Worm (Caenorhabditis elegans) whole organism, L4 larva: ENCODE data around the gene F26G1.5.

Experiments
- D1046.2 ChIP-seq: fragments of 200-800 bp; sonication (Bioruptor generic); IDR thresholded peaks from 2 replicates; pipeline ENCODE4 v1.3.6; 2022; ENCODE audit warnings: missing genetic modification characterization, missing compliant biosample characterization
- T20F7.1 ChIP-seq: fragments of 200-800 bp; sonication (Bioruptor generic); optimal IDR thresholded peaks from 2 replicates; lab custom pipeline; 2018; ENCODE audit warnings: mild to moderate bottlenecking, missing genetic modification characterization, missing compliant biosample characterization
- Y105C5A.15 ChIP-seq: fragments of 200-800 bp; sonication (Bioruptor generic); IDR thresholded peaks from 2 replicates; pipeline ENCODE4 v1.3.6; 2022; ENCODE audit warnings: missing genetic modification characterization, missing compliant biosample characterization
- aha-1 ChIP-seq: fragments of 150-350 bp; peaks from one replicate; lab custom pipeline; 2014; ENCODE audit warnings: missing biosample characterization, missing genetic modification characterization
- aly-2 ChIP-seq: sonication (generic microtip); optimal IDR thresholded peaks from 2 replicates; lab custom pipeline; 2018; ENCODE audit warnings: missing biosample characterization, missing genetic modification characterization
- arid-1 ChIP-seq: fragments of 200-800 bp; sonication (Bioruptor generic); conservative IDR thresholded peaks from 2 replicates; pipeline ENCODE4 v1.3.6; 2022; ENCODE audit warnings: missing genetic modification reagents, missing genetic modification characterization, missing compliant biosample characterization
- attf-4 ChIP-seq: sonication (generic microtip); optimal IDR thresholded peaks from 3 replicates; lab custom pipeline; 2017; ENCODE audit warnings: missing biosample characterization, missing genetic modification characterization
- ceh-44 ChIP-seq: fragments of 200-800 bp; sonication (Bioruptor generic); IDR thresholded peaks from 2 replicates; pipeline ENCODE4 v1.3.6; 2022; ENCODE audit warnings: missing genetic modification reagents, missing genetic modification characterization, missing compliant biosample characterization
- ceh-62 ChIP-seq: sonication (generic microtip); optimal IDR thresholded peaks from 2 replicates; lab custom pipeline; 2017; ENCODE audit warnings: missing biosample characterization, missing genetic modification characterization
- ces-1 ChIP-seq: fragments of 150-350 bp; sonication (generic microtip); optimal IDR thresholded peaks from 4 replicates; lab custom pipeline; 2014; ENCODE audit warnings: missing biosample characterization, missing genetic modification reagents, missing genetic modification characterization
- cey-2 ChIP-seq: sonication (generic microtip); optimal IDR thresholded peaks from 3 replicates; lab custom pipeline; 2017; ENCODE audit warnings: missing genetic modification characterization, mild to moderate bottlenecking, missing compliant biosample characterization, antibody characterized with exemption, borderline replicate concordance; ENCODE audit not compliant: insufficient read depth
- daf-12 ChIP-seq: fragments of 150-350 bp; optimal IDR thresholded peaks from 2 replicates; lab custom pipeline; 2014; ENCODE audit warnings: missing biosample characterization, missing genetic modification reagents, missing genetic modification characterization
- daf-16 ChIP-seq, 3 experiments: sonication (generic microtip); optimal IDR thresholded peaks; 2 replicates each; lab custom pipeline; 2016 to 2017; ENCODE audit warnings: missing genetic modification characterization in 3 of 3, missing genetic modification reagents in 3 of 3, mild to moderate bottlenecking in 2 of 3, missing compliant biosample characterization in 2 of 3, missing biosample characterization in 1 of 3, moderate library complexity in 1 of 3
- dmd-6 ChIP-seq: fragments of 200-800 bp; sonication (Bioruptor generic); IDR thresholded peaks from 2 replicates; pipeline ENCODE4 v1.3.6; 2022; ENCODE audit warnings: missing genetic modification reagents, missing genetic modification characterization, missing compliant biosample characterization
- dpl-1 ChIP-seq: fragments of 150-350 bp; optimal IDR thresholded peaks from 2 replicates; lab custom pipeline; 2014; ENCODE audit warnings: missing biosample characterization, missing genetic modification reagents, missing genetic modification characterization
- dve-1 ChIP-seq: sonication (generic microtip); optimal IDR thresholded peaks from 2 replicates; lab custom pipeline; 2017; ENCODE audit warnings: antibody characterized with exemption, mild to moderate bottlenecking, missing genetic modification characterization, missing compliant biosample characterization; ENCODE audit not compliant: insufficient read depth
- gei-8 ChIP-seq: fragments of 200-800 bp; sonication (Bioruptor generic); optimal IDR thresholded peaks from 2 replicates; lab custom pipeline; 2018; ENCODE audit warnings: mild to moderate bottlenecking, missing genetic modification characterization, missing compliant biosample characterization
- hif-1 ChIP-seq, 2 experiments: sonication (generic microtip); optimal IDR thresholded peaks; 2 replicates each; lab custom pipeline; 2016 to 2017; ENCODE audit warnings: missing compliant biosample characterization in 2 of 2, missing genetic modification characterization in 2 of 2, missing genetic modification reagents in 2 of 2, missing genotype in 2 of 2, mild to moderate bottlenecking in 1 of 2
- hlh-11 ChIP-seq: fragments of 200-800 bp; sonication (Bioruptor generic); optimal IDR thresholded peaks from 2 replicates; lab custom pipeline; 2018; ENCODE audit warnings: mild to moderate bottlenecking, missing genetic modification characterization, missing compliant biosample characterization
- hlh-30 ChIP-seq: sonication (generic microtip); optimal IDR thresholded peaks from 2 replicates; lab custom pipeline; 2017; ENCODE audit warnings: antibody characterized with exemption, mild to moderate bottlenecking, missing genetic modification characterization, missing compliant biosample characterization; ENCODE audit not compliant: insufficient read depth
- jun-1 ChIP-seq: fragments of 150-350 bp; optimal IDR thresholded peaks from 2 replicates; lab custom pipeline; 2014; ENCODE audit warnings: missing biosample characterization, missing genetic modification reagents, missing genetic modification characterization
- lin-1 ChIP-seq: fragments of 200-800 bp; sonication (Bioruptor generic); IDR thresholded peaks from 2 replicates; pipeline ENCODE4 v1.3.6; 2022; ENCODE audit warnings: missing genetic modification reagents, missing genetic modification characterization, missing compliant biosample characterization
- lin-38 ChIP-seq: fragments of 200-800 bp; sonication (Bioruptor generic); IDR thresholded peaks from 2 replicates; pipeline ENCODE4 v1.3.6; 2022; ENCODE audit warnings: missing genetic modification reagents, missing genetic modification characterization, missing compliant biosample characterization
- mdl-1 ChIP-seq, 2 experiments: fragments of 150-350 bp in 1 of 2; sonication (generic microtip) in 1 of 2; optimal IDR thresholded peaks; 2 replicates each; lab custom pipeline; 2014 to 2017; ENCODE audit warnings: missing biosample characterization in 2 of 2, missing genetic modification characterization in 2 of 2
- mdt-29 ChIP-seq: fragments of 200-800 bp; sonication (Bioruptor generic); IDR thresholded peaks from 2 replicates; pipeline ENCODE4 v1.3.6; 2022; ENCODE audit warnings: missing genetic modification reagents, missing genetic modification characterization, missing compliant biosample characterization
- mep-1 ChIP-seq: fragments of 150-350 bp; sonication (generic microtip); optimal IDR thresholded peaks from 3 replicates; lab custom pipeline; 2014; ENCODE audit warnings: missing biosample characterization, missing genetic modification characterization
- mxl-3 ChIP-seq: fragments of 200-800 bp; sonication (Bioruptor generic); optimal IDR thresholded peaks from 2 replicates; lab custom pipeline; 2018; ENCODE audit warnings: mild to moderate bottlenecking, missing genetic modification characterization, missing compliant biosample characterization
- nhr-10 ChIP-seq: fragments of 150-350 bp; optimal IDR thresholded peaks from 2 replicates; lab custom pipeline; 2014; ENCODE audit warnings: missing biosample characterization, missing genetic modification characterization
- nhr-102 ChIP-seq: sonication (generic microtip); optimal IDR thresholded peaks from 2 replicates; lab custom pipeline; 2016; ENCODE audit warnings: mild to moderate bottlenecking, missing genetic modification characterization, moderate library complexity, missing compliant biosample characterization
- nhr-11 ChIP-seq: fragments of 150-350 bp; optimal IDR thresholded peaks from 2 replicates; lab custom pipeline; 2014; ENCODE audit warnings: missing biosample characterization, missing genetic modification characterization
- nhr-237 ChIP-seq: sonication (generic microtip); optimal IDR thresholded peaks from 2 replicates; lab custom pipeline; 2017; ENCODE audit warnings: missing biosample characterization, missing genetic modification characterization
- nhr-28 ChIP-seq: fragments of 150-350 bp; optimal IDR thresholded peaks from 2 replicates; lab custom pipeline; 2014; ENCODE audit warnings: missing biosample characterization, missing genetic modification characterization
- nhr-48 ChIP-seq: sonication (generic microtip); optimal IDR thresholded peaks from 2 replicates; lab custom pipeline; 2016; ENCODE audit warnings: mild to moderate bottlenecking, missing genetic modification characterization, missing compliant biosample characterization
- nhr-6 ChIP-seq: fragments of 150-350 bp; optimal IDR thresholded peaks from 2 replicates; lab custom pipeline; 2014; ENCODE audit warnings: missing biosample characterization, missing genetic modification characterization
- nhr-76 ChIP-seq: fragments of 150-350 bp; optimal IDR thresholded peaks from 2 replicates; lab custom pipeline; 2014; ENCODE audit warnings: missing biosample characterization, missing genetic modification characterization
- nhr-77 ChIP-seq: fragments of 150-350 bp; optimal IDR thresholded peaks from 2 replicates; lab custom pipeline; 2014; ENCODE audit warnings: missing biosample characterization, missing genetic modification characterization
- php-3 ChIP-seq: fragments of 200-800 bp; sonication (Bioruptor generic); IDR thresholded peaks from 2 replicates; pipeline ENCODE4 v1.3.6; 2022; ENCODE audit warnings: missing genetic modification reagents, missing genetic modification characterization, missing compliant biosample characterization
- pqm-1 ChIP-seq: sonication (generic microtip); optimal IDR thresholded peaks from 2 replicates; lab custom pipeline; 2017; ENCODE audit warnings: missing biosample characterization, missing genetic modification characterization
- rbr-2 ChIP-seq: sonication (generic microtip); optimal IDR thresholded peaks from 2 replicates; lab custom pipeline; 2016; ENCODE audit warnings: missing genotype, missing genetic modification characterization, missing compliant biosample characterization
- saeg-2 ChIP-seq: fragments of 200-800 bp; sonication (Bioruptor generic); IDR thresholded peaks from 2 replicates; pipeline ENCODE4 v1.3.6; 2022; ENCODE audit warnings: missing genetic modification reagents, missing genetic modification characterization, missing compliant biosample characterization
- skn-1 ChIP-seq: fragments of 150-350 bp; optimal IDR thresholded peaks from 2 replicates; lab custom pipeline; 2014; ENCODE audit warnings: missing biosample characterization, missing genetic modification characterization
- snpc-1.2 ChIP-seq: fragments of 200-800 bp; sonication (Bioruptor generic); IDR thresholded peaks from 2 replicates; pipeline ENCODE4 v1.3.6; 2022; ENCODE audit warnings: missing genetic modification reagents, missing genetic modification characterization, missing compliant biosample characterization
- spr-1 ChIP-seq: sonication (generic microtip); optimal IDR thresholded peaks from 2 replicates; lab custom pipeline; 2016; ENCODE audit warnings: mild to moderate bottlenecking, missing genetic modification characterization, missing compliant biosample characterization
- tra-1 ChIP-seq: fragments of 200-800 bp; sonication (Bioruptor generic); IDR thresholded peaks from 2 replicates; pipeline ENCODE4 v1.3.6; 2022; ENCODE audit warnings: missing genetic modification reagents, missing genetic modification characterization, missing compliant biosample characterization
- unc-39 ChIP-seq: sonication (generic microtip); optimal IDR thresholded peaks from 2 replicates; lab custom pipeline; 2017; ENCODE audit warnings: missing biosample characterization, missing genetic modification characterization
- zfp-2 ChIP-seq: sonication (generic microtip); optimal IDR thresholded peaks from 2 replicates; lab custom pipeline; 2016; ENCODE audit warnings: mild to moderate bottlenecking, missing genetic modification characterization, missing compliant biosample characterization
- zfp-3 ChIP-seq: fragments of 200-800 bp; sonication (Bioruptor generic); conservative IDR thresholded peaks from 2 replicates; pipeline ENCODE4 v1.3.6; 2022; ENCODE audit warnings: missing genetic modification reagents, missing genetic modification characterization, missing compliant biosample characterization

The F26G1.5 gene

DNA sequence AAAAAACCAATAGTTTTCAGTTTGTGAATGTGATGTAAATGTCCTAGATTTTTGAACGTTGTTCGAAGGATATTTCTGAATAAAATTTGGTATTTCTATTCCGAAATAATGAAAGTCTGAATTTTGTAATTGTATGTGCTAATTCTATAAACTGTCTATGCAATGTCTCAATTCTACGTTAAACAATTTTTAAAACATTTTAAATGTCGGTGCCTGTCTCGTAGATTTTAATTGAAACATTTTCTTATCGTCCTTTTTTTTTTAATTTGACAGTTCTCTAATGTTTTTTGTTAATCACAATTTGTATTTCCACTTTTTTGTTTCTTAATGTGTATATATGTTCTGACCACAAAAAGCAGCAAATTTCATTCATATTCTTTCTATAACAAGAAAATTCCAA is 41.4 kb downstream of the F26G1.5 start, which contains the start of gene F41C3.7:
TSS of gene F41C3.7 (plus strand) at position 301 of the 400 bp plus-strand sequence.
- no peak for TF ChIP-seq nhr-76 (tag; lab: Kevin White, UChicago)
- TF ChIP-seq mdt-29 = no peak
- no peak for TF ChIP-seq nhr-10 (tag; lab: Kevin White, UChicago)
- no peak for TF ChIP-seq aha-1 (tag; lab: Kevin White, UChicago)
- no peak for TF ChIP-seq unc-39 (tag; lab: Kevin White, UChicago)
- no peak for TF ChIP-seq ces-1 (GFP tag; lab: Kevin White, UChicago)
- TF ChIP-seq jun-1 (tag; lab: Kevin White, UChicago) = no peak
- no peak for TF ChIP-seq skn-1 (tag; lab: Kevin White, UChicago)
- TF ChIP-seq saeg-2 (GFP tag; lab: Robert Waterston, UW) = no peak
- TF ChIP-seq daf-12 (tag; lab: Kevin White, UChicago) = no peak
- TF ChIP-seq nhr-77 (tag; lab: Kevin White, UChicago) = no peak

- no peak for TF ChIP-seq arid-1 (GFP tag; lab: Robert Waterston, UW)
- TF ChIP-seq dmd-6 (GFP tag; lab: Robert Waterston, UW) = peak; percentile 89
- TF ChIP-seq hif-1 (tag; optimal IDR thresholded peaks at IDR 0.05; lab: Kevin White, UChicago) = peak; percentile 58 to 96
- no peak for TF ChIP-seq D1046.2 (GFP tag; lab: Robert Waterston, UW)
- TF ChIP-seq lin-38 (GFP tag; lab: Robert Waterston, UW) = no peak
- TF ChIP-seq dve-1 (tag; lab: Kevin White, UChicago) = peak; percentile 92
- no peak for TF ChIP-seq unc-39 (tag; lab: Kevin White, UChicago)
- peak; percentile 33 for TF ChIP-seq T20F7.1
- peak; percentile 50; the same call in 1 of the 2 replicates for TF ChIP-seq php-3
- TF ChIP-seq nhr-48 (tag; lab: Kevin White, UChicago) = no peak
- TF ChIP-seq hlh-30 (tag; lab: Kevin White, UChicago) = peak; percentile 31
- TF ChIP-seq aly-2 (tag; lab: Kevin White, UChicago) = no peak
- TF ChIP-seq ceh-44 (GFP tag; lab: Robert Waterston, UW) = no peak
- TF ChIP-seq nhr-77 (tag; lab: Kevin White, UChicago) = peak; percentile 92
- TF ChIP-seq ceh-62 (tag; lab: Kevin White, UChicago) = no peak
- TF ChIP-seq cey-2 (tag; lab: Kevin White, UChicago) = peak; percentile 7
- TF ChIP-seq Y105C5A.15 = no peak
- peak; percentile 49 for TF ChIP-seq nhr-6 (tag; lab: Kevin White, UChicago)
- TF ChIP-seq daf-16 (GFP tag; optimal IDR thresholded peaks at IDR 0.05; lab: Kevin White, UChicago) = peak; percentile 66 to 95
- TF ChIP-seq daf-16 (tag; optimal IDR thresholded peaks at IDR 0.05; lab: Kevin White, UChicago) = peak; percentile 99
- TF ChIP-seq pqm-1 (tag; lab: Kevin White, UChicago) = peak; percentile 99
- TF ChIP-seq nhr-102 (tag; lab: Kevin White, UChicago) = peak; percentile 14
- no peak for TF ChIP-seq zfp-3 (GFP tag; lab: Robert Waterston, UW)
- TF ChIP-seq nhr-11 (tag; lab: Kevin White, UChicago) = peak; percentile 62
- peak; percentile 0 for TF ChIP-seq dpl-1
- no peak for TF ChIP-seq gei-8
- TF ChIP-seq spr-1 (tag; lab: Kevin White, UChicago) = peak; percentile 34
- TF ChIP-seq snpc-1.2 (GFP tag; lab: Robert Waterston, UW) = no peak
- peak; percentile 44 for TF ChIP-seq mxl-3 (GFP tag; lab: Kevin White, UChicago)
- peak in 1 of 2 experiments; percentile 47 for TF ChIP-seq mdl-1 (tag; optimal IDR thresholded peaks at IDR 0.05; lab: Kevin White, UChicago)
- TF ChIP-seq attf-4 (tag; lab: Kevin White, UChicago) = no peak
- TF ChIP-seq zfp-2 (tag; lab: Kevin White, UChicago) = no peak
- TF ChIP-seq nhr-76 (tag; lab: Kevin White, UChicago) = no peak
- TF ChIP-seq mep-1 (tag; lab: Kevin White, UChicago) = peak; percentile 18
- TF ChIP-seq nhr-237 = no peak
- TF ChIP-seq hlh-11 = peak; percentile 91
- TF ChIP-seq rbr-2 (tag; lab: Kevin White, UChicago) = no peak
- peak; percentile 95 for TF ChIP-seq nhr-28 (tag; lab: Kevin White, UChicago)
- peak; percentile 86 for TF ChIP-seq tra-1 (GFP tag; lab: Robert Waterston, UW)
- peak; percentile 73 for TF ChIP-seq lin-1 (GFP tag; lab: Robert Waterston, UW)
These were observed 42.5 kb downstream of the F26G1.5 start for ce11 chrII:4728687-4729086.
